Worm (Caenorhabditis elegans): ENCODE data around the gene ztf-9.

The ztf-9 gene

DNA sequence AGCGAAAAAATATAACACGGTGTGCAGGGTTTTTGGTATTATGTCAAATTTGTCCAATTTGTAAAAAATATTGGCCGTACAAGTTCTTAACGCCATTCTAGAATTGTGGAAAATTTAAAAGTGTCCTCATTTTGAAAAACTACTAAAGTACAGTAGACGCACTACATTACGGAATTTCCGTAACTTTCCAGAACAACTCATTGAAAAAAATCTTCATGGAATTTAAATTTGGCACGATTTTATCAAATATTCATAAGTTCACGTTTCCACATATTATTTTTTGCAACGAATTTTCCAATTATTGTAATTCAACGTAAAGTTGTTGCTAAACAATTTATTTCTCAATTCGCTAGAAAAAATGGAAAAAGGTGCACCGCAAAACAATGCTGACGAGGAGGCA, 22.9 kb upstream of the ztf-9 start, which contains the start of gene F40F9.3:
TSS of gene F40F9.3 (plus strand) at position 301 of the 400 bp plus-strand sequence.
- no peak for TF ChIP-seq ces-1 (GFP tag; optimal IDR thresholded peaks at IDR 0.05)

DNA sequence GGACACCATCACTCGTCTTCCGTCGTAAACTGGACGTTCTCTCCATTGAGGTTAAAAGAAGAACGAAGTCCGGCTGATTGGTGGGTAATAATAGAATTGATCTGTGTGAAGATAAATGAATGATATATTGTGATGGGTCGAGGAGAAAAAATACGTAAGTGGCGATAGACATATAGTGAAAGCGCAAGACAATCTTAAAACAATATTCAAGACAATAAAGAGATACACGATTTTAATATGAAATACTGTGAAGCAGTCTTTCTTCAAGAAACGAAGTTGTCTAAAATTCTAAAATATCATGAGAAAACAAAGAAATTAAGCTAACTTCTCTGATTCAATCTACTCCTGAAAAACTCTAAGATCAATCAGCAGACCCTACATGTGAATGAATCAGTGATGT, 21.6 kb upstream of the ztf-9 start, which contains the start of gene F40F9.10:
TSS of gene F40F9.10 (minus strand) at position 101 of the 400 bp plus-strand sequence.
- no peak for TF ChIP-seq elt-1 (tag; optimal IDR thresholded peaks at IDR 0.05; ENCODE audit: borderline replicate concordance, insufficient read depth)
- TF ChIP-seq mep-1 (tag; optimal IDR thresholded peaks at IDR 0.05), result no peak
- TF ChIP-seq cnd-1 (tag; optimal IDR thresholded peaks at IDR 0.05), result no peak
- TF ChIP-seq snpc-4 (tag; optimal IDR thresholded peaks at IDR 0.05), result no peak
- no peak for TF ChIP-seq unc-62 (GFP tag; optimal IDR thresholded peaks at IDR 0.05)
- no peak for TF ChIP-seq sptf-1 (tag; optimal IDR thresholded peaks at IDR 0.05)
- no peak for TF ChIP-seq sem-2 (GFP tag; optimal IDR thresholded peaks at IDR 0.05)
- no peak for TF ChIP-seq nhr-76 (tag; optimal IDR thresholded peaks at IDR 0.05)
- no peak for TF ChIP-seq nhr-2 (tag; optimal IDR thresholded peaks at IDR 0.05)
- TF ChIP-seq lin-13 (tag; optimal IDR thresholded peaks at IDR 0.05), result no peak
- TF ChIP-seq ces-1 (GFP tag; optimal IDR thresholded peaks at IDR 0.05), result no peak

DNA sequence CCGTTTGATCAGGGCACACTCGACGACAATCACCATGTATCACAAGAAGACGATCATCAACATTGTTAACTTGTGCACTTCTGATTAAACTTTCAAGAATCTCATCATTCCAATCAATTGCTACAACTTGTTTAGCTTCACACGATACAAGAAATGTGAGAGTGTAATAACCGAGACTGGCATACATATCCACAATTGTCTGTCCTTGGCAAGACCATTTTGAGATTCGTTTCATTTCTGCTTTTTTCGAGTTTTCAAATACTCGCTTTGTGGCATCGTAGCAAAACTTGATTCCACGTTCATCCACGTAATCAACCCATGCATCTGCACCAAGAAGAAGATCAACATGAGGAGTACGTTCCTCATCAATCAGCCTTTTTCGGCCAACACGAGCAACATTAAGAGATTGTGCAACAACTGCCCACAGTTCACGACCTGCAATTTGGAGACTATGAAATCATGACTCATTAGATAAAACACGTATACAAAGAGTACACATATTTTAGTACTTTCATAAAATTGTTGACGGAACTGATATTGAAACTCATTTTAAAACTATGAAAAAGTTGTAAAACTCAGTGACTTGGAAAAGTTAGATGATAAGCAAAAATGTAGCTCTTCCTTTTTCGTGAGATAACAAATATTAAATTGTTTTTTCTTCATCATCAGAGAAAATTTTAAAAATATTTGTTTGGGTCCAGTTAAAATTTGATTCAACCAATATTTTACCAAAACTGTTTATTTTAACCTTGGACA, 20.6 kb upstream of the ztf-9 start:
- TF ChIP-seq elt-3 (tag; optimal IDR thresholded peaks at IDR 0.05), result no peak
- no peak for TF ChIP-seq drap-1 (GFP tag; optimal IDR thresholded peaks at IDR 0.05)
- no peak for TF ChIP-seq nhr-237 (tag; optimal IDR thresholded peaks at IDR 0.05)
- no peak for TF ChIP-seq sptf-1 (tag; optimal IDR thresholded peaks at IDR 0.05)
- TF ChIP-seq bed-3 (GFP tag; optimal IDR thresholded peaks at IDR 0.05), result no peak
- no peak for TF ChIP-seq pha-4 (tag; optimal IDR thresholded peaks at IDR 0.05)
- no peak for TF ChIP-seq cnd-1 (tag; optimal IDR thresholded peaks at IDR 0.05)
- no peak for TF ChIP-seq blmp-1 (tag; optimal IDR thresholded peaks at IDR 0.05)
- no peak for TF ChIP-seq M03D4.4 (tag; optimal IDR thresholded peaks at IDR 0.05)
- no peak for TF ChIP-seq sem-2 (GFP tag; optimal IDR thresholded peaks at IDR 0.05)
- no peak for TF ChIP-seq hlh-1 (tag; optimal IDR thresholded peaks at IDR 0.05)
- no peak for TF ChIP-seq nhr-28 (tag; optimal IDR thresholded peaks at IDR 0.05)
- TF ChIP-seq ceh-83 (GFP tag; optimal IDR thresholded peaks at IDR 0.05), result no peak
- TF ChIP-seq mab-5 (tag; optimal IDR thresholded peaks at IDR 0.05), result no peak
- TF ChIP-seq unc-62 (GFP tag; optimal IDR thresholded peaks at IDR 0.05), result no peak
- TF ChIP-seq lin-13 (tag; optimal IDR thresholded peaks at IDR 0.05), result no peak
- TF ChIP-seq tbx-8 (GFP tag; optimal IDR thresholded peaks at IDR 0.05), result no peak
- TF ChIP-seq snpc-4 (tag; optimal IDR thresholded peaks at IDR 0.05), result no peak
- TF ChIP-seq elt-1 (tag; optimal IDR thresholded peaks at IDR 0.05; ENCODE audit: borderline replicate concordance, insufficient read depth), result no peak

- TF ChIP-seq sptf-1 (tag; optimal IDR thresholded peaks at IDR 0.05) (no peak), nhr-12 (tag; optimal IDR thresholded peaks at IDR 0.05) (no peak), zip-8 (tag; optimal IDR thresholded peaks at IDR 0.05) (no peak), lin-32 (GFP tag; optimal IDR thresholded peaks at IDR 0.05) (no peak), flh-1 (GFP tag; optimal IDR thresholded peaks at IDR 0.05) (no peak)
These were observed 19.2 kb upstream of the ztf-9 start for ce11 chrV:9711174-9711573.

DNA sequence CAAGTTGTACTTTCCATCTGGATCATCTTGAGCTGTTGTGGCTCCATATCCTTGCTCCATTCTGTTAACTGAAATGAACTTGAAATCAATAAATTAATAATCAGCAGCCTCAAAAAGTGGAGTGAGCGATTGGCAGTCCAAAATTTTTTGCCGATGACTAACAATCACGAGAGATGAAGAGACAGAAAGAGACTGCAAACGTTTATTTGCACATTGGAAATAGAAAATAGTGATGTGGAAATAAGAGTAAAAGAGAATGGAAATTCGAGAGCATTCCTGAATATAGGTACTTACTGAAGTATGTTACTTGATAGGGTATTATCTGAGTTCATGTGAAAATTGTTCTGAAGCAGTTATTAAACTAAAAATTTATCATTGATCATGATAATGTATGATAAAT, 17.8 kb upstream of the ztf-9 start, which contains the start of gene tag-120:
TSS of gene tag-120 (minus strand) at position 68 of the 400 bp plus-strand sequence.
- TF ChIP-seq lin-32 (GFP tag; optimal IDR thresholded peaks at IDR 0.05) (no peak), ces-1 (GFP tag; optimal IDR thresholded peaks at IDR 0.05) (no peak), hlh-1 (tag; optimal IDR thresholded peaks at IDR 0.05) (no peak), mab-5 (tag; optimal IDR thresholded peaks at IDR 0.05) (no peak)

- TF ChIP-seq lin-32 (GFP tag; optimal IDR thresholded peaks at IDR 0.05) (no peak), ces-1 (GFP tag; optimal IDR thresholded peaks at IDR 0.05) (no peak), unc-62 (GFP tag; optimal IDR thresholded peaks at IDR 0.05) (no peak), mls-2 (tag; optimal IDR thresholded peaks at IDR 0.05) (no peak), unc-39 (tag; optimal IDR thresholded peaks at IDR 0.05) (no peak), lin-13 (tag; optimal IDR thresholded peaks at IDR 0.05) (no peak), nhr-28 (tag; optimal IDR thresholded peaks at IDR 0.05) (no peak), drap-1 (GFP tag; optimal IDR thresholded peaks at IDR 0.05) (no peak), cnd-1 (tag; optimal IDR thresholded peaks at IDR 0.05) (no peak), bed-3 (GFP tag; optimal IDR thresholded peaks at IDR 0.05) (no peak), ham-2 (GFP tag; optimal IDR thresholded peaks at IDR 0.05) (no peak), nhr-237 (tag; optimal IDR thresholded peaks at IDR 0.05) (no peak), nhr-2 (tag; optimal IDR thresholded peaks at IDR 0.05) (no peak), elt-3 (tag; optimal IDR thresholded peaks at IDR 0.05) (no peak), zip-8 (tag; optimal IDR thresholded peaks at IDR 0.05) (no peak), ztf-11 (tag; optimal IDR thresholded peaks at IDR 0.05) (no peak), tbx-8 (GFP tag; optimal IDR thresholded peaks at IDR 0.05) (no peak), sptf-1 (tag; optimal IDR thresholded peaks at IDR 0.05) (no peak)
These were observed 14.6 kb upstream of the ztf-9 start for ce11 chrV:9706592-9706991.

All from whole organism, mixed stage, embryonic.